Worm (Caenorhabditis elegans): Measurements from ENCODE around the gene pezo-1.

pezo-1 gene

ce11 chrIV:9318147-9318546 lies 48.2 kb downstream of the pezo-1 start (continued):
- TF ChIP-seq F55B11.4 (tag; optimal IDR thresholded peaks at IDR 0.05; ENCODE audit: borderline replicate concordance, insufficient read depth) (no peak), lin-26 (GFP tag; IDR thresholded peaks at IDR 0.05) (no peak), F23B12.7 (tag; optimal IDR thresholded peaks at IDR 0.05; ENCODE audit: insufficient read depth) (no peak), B0035.1 (tag; optimal IDR thresholded peaks at IDR 0.05) (no peak), unc-62 (GFP tag; optimal IDR thresholded peaks at IDR 0.05) (no peak), attf-6 (GFP tag; IDR thresholded peaks at IDR 0.05) (no peak), F39B2.1 (GFP tag; IDR thresholded peaks at IDR 0.05) (no peak), snpc-1.3 (tag; optimal IDR thresholded peaks at IDR 0.05; ENCODE audit: insufficient read depth) (no peak), D2030.7 (GFP tag; IDR thresholded peaks at IDR 0.05) (no peak), aptf-3 (GFP tag; IDR thresholded peaks at IDR 0.05) (0 out of 2 replicates have a peak, but pooled peaks have one; percentile 22), repo-1 (tag; optimal IDR thresholded peaks at IDR 0.05) (peak; percentile 41), ceh-91 (GFP tag; IDR thresholded peaks at IDR 0.05) (no peak), F22D6.2 (tag; optimal IDR thresholded peaks at IDR 0.05) (no peak), chd-7 (tag; optimal IDR thresholded peaks at IDR 0.05) (no peak), ztf-22 (GFP tag; optimal IDR thresholded peaks at IDR 0.05) (no peak), F52B5.7 (tag; optimal IDR thresholded peaks at IDR 0.05) (no peak), fkh-3 (tag; optimal IDR thresholded peaks at IDR 0.05) (no peak), aptf-2 (GFP tag; conservative IDR thresholded peaks at IDR 0.05) (no peak), attf-5 (GFP tag; optimal IDR thresholded peaks at IDR 0.05) (no peak), snpc-4 (GFP tag; optimal IDR thresholded peaks at IDR 0.05) (no peak), snpc-4 (tag; optimal IDR thresholded peaks at IDR 0.05) (peak in 1 of 4 experiments; percentile 10), tbx-9 (tag; optimal IDR thresholded peaks at IDR 0.05; ENCODE audit: borderline replicate concordance) (no peak), madf-3 (GFP tag; IDR thresholded peaks at IDR 0.05) (no peak), snpc-3.4 (tag; optimal IDR thresholded peaks at IDR 0.05) (peak; percentile 3), bed-2 (GFP tag; IDR thresholded peaks at IDR 0.05) (no peak), mel-28 (tag; optimal IDR thresholded peaks at IDR 0.05; ENCODE audit: borderline replicate concordance) (no peak), dox-1 (GFP tag; IDR thresholded peaks at IDR 0.05) (no peak; the same call in 1 of the 2 replicates), cebp-2 (GFP tag; IDR thresholded peaks at IDR 0.05) (no peak)

ce11 chrIV:9316068-9316681 lies 50.1 kb downstream of the pezo-1 start, which contains the start of the genes F49C12.9 and rpn-7:
Gene F49C12.9 (minus strand): TSS chrIV:9316215.
Gene rpn-7 (plus strand): TSS chrIV:9316631.
- TF ChIP-seq D2030.7 (GFP tag; IDR thresholded peaks at IDR 0.05) (peak; percentile 29; the same call in 1 of the 2 replicates), cebp-1 (GFP tag; IDR thresholded peaks at IDR 0.05) (peak; percentile 21; the same call in 1 of the 2 replicates), cebp-1 (tag; optimal IDR thresholded peaks at IDR 0.05) (peak; percentile 79), attf-6 (GFP tag; IDR thresholded peaks at IDR 0.05) (no peak), rpc-1 (optimal IDR thresholded peaks at IDR 0.05) (peak; percentile 9), rpc-1 (tag; optimal IDR thresholded peaks at IDR 0.05) (no peak), lin-35 (GFP tag; optimal IDR thresholded peaks at IDR 0.05) (peak in 1 of 3 experiments; percentile 29), madf-8 (GFP tag; conservative IDR thresholded peaks at IDR 0.05) (no peak), lin-54 (GFP tag; optimal IDR thresholded peaks at IDR 0.05) (peak; percentile 8), hmg-1.2 (GFP tag; IDR thresholded peaks at IDR 0.05) (peak; percentile 22; the same call in 1 of the 2 replicates), snpc-3.4 (tag; optimal IDR thresholded peaks at IDR 0.05) (peak; percentile 10), nhr-80 (tag; optimal IDR thresholded peaks at IDR 0.05) (peak; percentile 4), egl-18 (GFP tag; IDR thresholded peaks at IDR 0.05) (no peak), F57A8.1 (GFP tag; optimal IDR thresholded peaks at IDR 0.05) (no peak), attf-3 (GFP tag; conservative IDR thresholded peaks at IDR 0.05) (0 out of 2 replicates have a peak, but pooled peaks have one; percentile 9), dox-1 (GFP tag; IDR thresholded peaks at IDR 0.05) (0 out of 2 replicates have a peak, but pooled peaks have one; percentile 30), snpc-4 (GFP tag; optimal IDR thresholded peaks at IDR 0.05) (no peak), snpc-4 (tag; optimal IDR thresholded peaks at IDR 0.05) (peak in 3 of 4 experiments; percentile 1 to 45 (median 15))
